Worm (Caenorhabditis elegans): ENCODE measurements around the gene M106.2.

The M106.2 gene

ce11 chrII:10857077-10857476 lies 7.3 kb upstream of the M106.2 start, which contains the start of gene M106.7:
M106.7 (minus strand) TSS chrII:10857177.
- TF ChIP-seq cebp-2 (GFP tag; IDR thresholded peaks at IDR 0.05) (no peak), hsf-1 (GFP tag; IDR thresholded peaks at IDR 0.05) (no peak), sea-2 (GFP tag; IDR thresholded peaks at IDR 0.05) (no peak), dpl-1 (GFP tag; optimal IDR thresholded peaks at IDR 0.05) (no peak), hlh-26 (GFP tag; conservative IDR thresholded peaks at IDR 0.05) (no peak), K11D2.4 (GFP tag; IDR thresholded peaks at IDR 0.05) (no peak), T07F8.4 (tag; optimal IDR thresholded peaks at IDR 0.05) (no peak)

- TF ChIP-seq D2030.7 (GFP tag; IDR thresholded peaks at IDR 0.05) (peak; percentile 27; the same call in 1 of the 2 replicates), F49E8.2 (tag; optimal IDR thresholded peaks at IDR 0.05; ENCODE audit: insufficient read depth) (peak; percentile 36), nfya-1 (tag; optimal IDR thresholded peaks at IDR 0.05; ENCODE audit: borderline replicate concordance, insufficient read depth) (no peak), ceh-91 (GFP tag; IDR thresholded peaks at IDR 0.05) (0 out of 2 replicates have a peak, but pooled peaks have one; percentile 10), F33H1.4 (GFP tag; IDR thresholded peaks at IDR 0.05) (peak; percentile 62), xnd-1 (tag; optimal IDR thresholded peaks at IDR 0.05) (peak; percentile 83), dpl-1 (GFP tag; optimal IDR thresholded peaks at IDR 0.05) (peak; percentile 4), atf-7 (tag; optimal IDR thresholded peaks at IDR 0.05) (no peak), lin-54 (GFP tag; optimal IDR thresholded peaks at IDR 0.05) (peak; percentile 21), lsl-1 (GFP tag; optimal IDR thresholded peaks at IDR 0.05) (peak; percentile 90), madf-6 (GFP tag; IDR thresholded peaks at IDR 0.05) (peak; percentile 92), madf-8 (GFP tag; conservative IDR thresholded peaks at IDR 0.05) (peak; percentile 61), Y56A3A.18 (GFP tag; IDR thresholded peaks at IDR 0.05) (no peak)
Observed at ce11 chrII:10852880-10853279, 3.1 kb upstream of the M106.2 start.

DNA sequence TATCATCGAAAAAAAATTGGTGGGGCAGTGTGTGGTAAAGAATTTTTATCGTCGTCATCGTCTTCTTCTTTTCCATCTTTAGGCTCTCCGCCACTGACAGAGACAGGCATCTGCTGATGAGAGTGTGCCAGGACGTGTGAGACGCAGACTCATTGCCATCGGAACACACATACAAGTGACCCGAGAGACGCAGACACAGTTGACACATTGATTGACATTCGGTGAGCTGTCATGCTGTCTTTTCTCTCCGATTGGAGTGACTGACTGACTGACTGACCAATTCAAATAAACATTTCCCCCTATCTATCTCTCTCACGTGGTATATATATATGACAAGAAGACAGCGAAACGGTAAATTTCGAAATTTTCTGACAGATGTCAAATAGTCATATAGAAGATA lies 1.3 kb upstream of the M106.2 start:
- no peak for TF ChIP-seq F55B11.4 (tag; optimal IDR thresholded peaks at IDR 0.05; ENCODE audit: borderline replicate concordance, insufficient read depth)
- no peak for TF ChIP-seq Y53F4B.3 (GFP tag; IDR thresholded peaks at IDR 0.05)
- TF ChIP-seq mxl-1 (tag; optimal IDR thresholded peaks at IDR 0.05): no peak
- TF ChIP-seq ceh-79 (tag; optimal IDR thresholded peaks at IDR 0.05): no peak
- peak; percentile 68 for TF ChIP-seq mcd-1 (GFP tag; IDR thresholded peaks at IDR 0.05)
- TF ChIP-seq egrh-3 (GFP tag; IDR thresholded peaks at IDR 0.05): no peak
- TF ChIP-seq let-526 (GFP tag; IDR thresholded peaks at IDR 0.05): peak; percentile 75; the same call in 1 of the 2 replicates
- peak; percentile 87 for TF ChIP-seq lin-40 (tag; optimal IDR thresholded peaks at IDR 0.05)
- peak; percentile 98 for TF ChIP-seq ets-4 (GFP tag; optimal IDR thresholded peaks at IDR 0.05)
- TF ChIP-seq ceh-58 (GFP tag; IDR thresholded peaks at IDR 0.05): no peak
- no peak for TF ChIP-seq B0019.2 (GFP tag; conservative IDR thresholded peaks at IDR 0.05)
- no peak for TF ChIP-seq aptf-2 (GFP tag; conservative IDR thresholded peaks at IDR 0.05)
- 0 out of 2 replicates have a peak, but pooled peaks have one; percentile 7 for TF ChIP-seq madf-6 (GFP tag; IDR thresholded peaks at IDR 0.05)
- TF ChIP-seq madf-10 (tag; optimal IDR thresholded peaks at IDR 0.05): peak; percentile 55
- TF ChIP-seq atf-7 (tag; optimal IDR thresholded peaks at IDR 0.05): peak; percentile 87
- no peak for TF ChIP-seq ztf-28 (GFP tag; IDR thresholded peaks at IDR 0.05)
- no peak for TF ChIP-seq ceh-91 (GFP tag; IDR thresholded peaks at IDR 0.05)
- no peak for TF ChIP-seq snpc-1.1 (tag; optimal IDR thresholded peaks at IDR 0.05; ENCODE audit: insufficient read depth)
- no peak for TF ChIP-seq madf-8 (GFP tag; conservative IDR thresholded peaks at IDR 0.05)
- no peak for TF ChIP-seq fkh-3 (tag; optimal IDR thresholded peaks at IDR 0.05)
- TF ChIP-seq dox-1 (GFP tag; IDR thresholded peaks at IDR 0.05): peak; percentile 92
- 0 out of 2 replicates have a peak, but pooled peaks have one; percentile 51 for TF ChIP-seq K11D2.4 (GFP tag; IDR thresholded peaks at IDR 0.05)
- TF ChIP-seq nfya-1 (tag; optimal IDR thresholded peaks at IDR 0.05; ENCODE audit: borderline replicate concordance, insufficient read depth): no peak
- peak; percentile 93 for TF ChIP-seq attf-5 (GFP tag; optimal IDR thresholded peaks at IDR 0.05)
- peak; percentile 42 for TF ChIP-seq F22D6.2 (tag; optimal IDR thresholded peaks at IDR 0.05)
- no peak for TF ChIP-seq madf-3 (GFP tag; IDR thresholded peaks at IDR 0.05)
- peak; percentile 59 for TF ChIP-seq lir-1 (GFP tag; conservative IDR thresholded peaks at IDR 0.05)
- TF ChIP-seq tbx-9 (tag; optimal IDR thresholded peaks at IDR 0.05; ENCODE audit: borderline replicate concordance): no peak
- TF ChIP-seq bed-2 (GFP tag; IDR thresholded peaks at IDR 0.05): no peak
- TF ChIP-seq B0261.1 (tag; optimal IDR thresholded peaks at IDR 0.05): no peak
- peak; percentile 95 to 96 for TF ChIP-seq let-607 (tag; optimal IDR thresholded peaks at IDR 0.05)

Data from whole organism, young adult.